Worm (Caenorhabditis elegans) whole organism, L4/young adult: Measurements from ENCODE around the gene Y55F3BR.1.
"Not testable (repeated sequence)": the region's sequence is repeated elsewhere in the genome, so short reads cannot be mapped to it uniquely, and the experiment has no call there.

Source experiments
- dao-5 ChIP-seq: sonication (generic microtip); optimal IDR thresholded peaks from 2 replicates; lab custom pipeline; 2016; ENCODE audit warnings: missing genotype, missing genetic modification characterization, moderate library complexity, missing compliant biosample characterization
- him-1 ChIP-seq: sonication (generic microtip); optimal IDR thresholded peaks from 2 replicates; lab custom pipeline; 2016; ENCODE audit warnings: missing genotype, missing genetic modification reagents, missing genetic modification characterization, missing compliant biosample characterization

- not testable (repeated sequence) for TF ChIP-seq him-1; dao-5 (tag; lab: Kevin White, UChicago)
Observed at ce11 chrIV:904963-905362, 30.4 kb downstream of the Y55F3BR.1 start, which contains the start of gene fbxc-12.
